Worm (Caenorhabditis elegans) whole organism, L1 larva: ENCODE data around the gene clec-179.

Source experiments
- aha-1 ChIP-seq: fragments of 150-350 bp; optimal IDR thresholded peaks from 2 replicates; lab custom pipeline; 2014; ENCODE audit warnings: missing biosample characterization, missing genetic modification characterization
- dpl-1 ChIP-seq, 3 experiments: fragments of 150-350 bp in 2 of 3; sonication (generic microtip) in 1 of 3; optimal IDR thresholded peaks; 2 replicates each; lab custom pipeline; 2014 to 2017; ENCODE audit warnings: missing biosample characterization in 3 of 3, missing genetic modification characterization in 3 of 3, missing genetic modification reagents in 3 of 3
- nhr-12 ChIP-seq: sonication (generic microtip); optimal IDR thresholded peaks from 2 replicates; lab custom pipeline; 2017; ENCODE audit warnings: missing biosample characterization, missing genetic modification characterization
- nhr-237 ChIP-seq: fragments of 150-350 bp; optimal IDR thresholded peaks from 2 replicates; lab custom pipeline; 2014; ENCODE audit warnings: missing biosample characterization, missing genetic modification characterization
- pqm-1 ChIP-seq: sonication (generic microtip); optimal IDR thresholded peaks from 3 replicates; lab custom pipeline; 2017; ENCODE audit warnings: missing biosample characterization, missing genetic modification characterization
- ztf-4 ChIP-seq: fragments of 150-350 bp; optimal IDR thresholded peaks from 2 replicates; lab custom pipeline; 2014; ENCODE audit warnings: missing biosample characterization, missing genetic modification characterization

ce11 chrIV:7228208-7228607 is 43.7 kb upstream of the clec-179 start, which contains the start of gene D2024.5:
- TF ChIP-seq pqm-1 (tag; lab: Kevin White, UChicago), result no peak
- no peak for TF ChIP-seq aha-1 (tag; lab: Kevin White, UChicago)
- TF ChIP-seq dpl-1 (GFP tag; optimal IDR thresholded peaks at IDR 0.05; lab: Kevin White, UChicago), result no peak
- TF ChIP-seq ztf-4, result no peak
- TF ChIP-seq nhr-237, result no peak
- no peak for TF ChIP-seq nhr-12 (tag; lab: Kevin White, UChicago)
